Worm (Caenorhabditis elegans) whole organism, late embryonic: Measurements from ENCODE around the gene Y45F10B.9.

Experiments
- ama-1 ChIP-seq: fragments of 150-350 bp; optimal IDR thresholded peaks from 2 replicates; lab custom pipeline; 2014
- ceh-34 ChIP-seq: sonication (generic microtip); optimal IDR thresholded peaks from 2 replicates; lab custom pipeline; 2016; ENCODE audit warnings: mild to moderate bottlenecking, missing genetic modification characterization, missing compliant biosample characterization
- ceh-9 ChIP-seq: sonication (generic microtip); optimal IDR thresholded peaks from 2 replicates; lab custom pipeline; 2016; ENCODE audit warnings: mild to moderate bottlenecking, missing genetic modification characterization, inconsistent platforms, missing compliant biosample characterization
- eyg-1 ChIP-seq: sonication (generic microtip); optimal IDR thresholded peaks from 2 replicates; lab custom pipeline; 2016; ENCODE audit warnings: missing genotype, missing genetic modification characterization, missing compliant biosample characterization
- fax-1 ChIP-seq: sonication (generic microtip); optimal IDR thresholded peaks from 2 replicates; lab custom pipeline; 2016; ENCODE audit warnings: missing genotype, missing genetic modification characterization, missing compliant biosample characterization
- hlh-6 ChIP-seq: sonication (generic microtip); optimal IDR thresholded peaks from 2 replicates; lab custom pipeline; 2016; ENCODE audit warnings: missing genotype, missing genetic modification characterization, missing compliant biosample characterization
- lin-11 ChIP-seq: fragments of 200-800 bp; sonication (Bioruptor generic); optimal IDR thresholded peaks from 2 replicates; lab custom pipeline; 2018; ENCODE audit warnings: mild to moderate bottlenecking, missing genetic modification characterization, missing compliant biosample characterization
- npax-4 ChIP-seq: sonication (generic microtip); optimal IDR thresholded peaks from 2 replicates; lab custom pipeline; 2016; ENCODE audit warnings: missing genetic modification characterization, missing compliant biosample characterization
- odd-2 ChIP-seq: sonication (generic microtip); optimal IDR thresholded peaks from 2 replicates; lab custom pipeline; 2017; ENCODE audit warnings: antibody characterized with exemption, mild to moderate bottlenecking, missing genetic modification characterization, missing compliant biosample characterization
- pha-4 ChIP-seq: fragments of 150-350 bp; optimal IDR thresholded peaks from 2 replicates; lab custom pipeline; 2018; ENCODE audit warnings: missing biosample characterization, missing genetic modification reagents, missing genetic modification characterization
- pqm-1 ChIP-seq: sonication (generic microtip); optimal IDR thresholded peaks from 2 replicates; lab custom pipeline; 2016; ENCODE audit warnings: missing genetic modification characterization, missing compliant biosample characterization
- tbx-2 ChIP-seq: sonication (generic microtip); optimal IDR thresholded peaks from 2 replicates; lab custom pipeline; 2016; ENCODE audit warnings: missing genetic modification characterization, missing compliant biosample characterization
- unc-55 ChIP-seq: sonication (generic microtip); optimal IDR thresholded peaks from 2 replicates; lab custom pipeline; 2017; ENCODE audit warnings: missing biosample characterization, missing genetic modification reagents, missing genetic modification characterization
- unc-86 ChIP-seq: sonication (generic microtip); optimal IDR thresholded peaks from 2 replicates; lab custom pipeline; 2016; ENCODE audit warnings: missing genetic modification characterization, missing compliant biosample characterization

ce11 chrIV:13574733-13575132 is 23.0 kb downstream of the Y45F10B.9 start, which contains the start of gene srd-10:
- TF ChIP-seq pha-4 (no peak), ceh-34 (tag; lab: Kevin White, UChicago) (no peak), lin-11 (tag; lab: Kevin White, UChicago) (no peak), odd-2 (tag; lab: Kevin White, UChicago) (no peak), ama-1 (no peak), pqm-1 (no peak), tbx-2 (tag; lab: Kevin White, UChicago) (no peak), ceh-9 (tag; lab: Kevin White, UChicago) (no peak), npax-4 (no peak), unc-86 (tag; lab: Kevin White, UChicago) (no peak), unc-55 (no peak), fax-1 (tag; lab: Kevin White, UChicago) (no peak), eyg-1 (tag; lab: Kevin White, UChicago) (no peak), hlh-6 (tag; lab: Kevin White, UChicago) (no peak)
